Worm (Caenorhabditis elegans): ENCODE data around the gene ZK105.14.
A peak's percentile ranks its signal among the peaks of the same experiment; 100 is the strongest.

ZK105.14 gene

DNA sequence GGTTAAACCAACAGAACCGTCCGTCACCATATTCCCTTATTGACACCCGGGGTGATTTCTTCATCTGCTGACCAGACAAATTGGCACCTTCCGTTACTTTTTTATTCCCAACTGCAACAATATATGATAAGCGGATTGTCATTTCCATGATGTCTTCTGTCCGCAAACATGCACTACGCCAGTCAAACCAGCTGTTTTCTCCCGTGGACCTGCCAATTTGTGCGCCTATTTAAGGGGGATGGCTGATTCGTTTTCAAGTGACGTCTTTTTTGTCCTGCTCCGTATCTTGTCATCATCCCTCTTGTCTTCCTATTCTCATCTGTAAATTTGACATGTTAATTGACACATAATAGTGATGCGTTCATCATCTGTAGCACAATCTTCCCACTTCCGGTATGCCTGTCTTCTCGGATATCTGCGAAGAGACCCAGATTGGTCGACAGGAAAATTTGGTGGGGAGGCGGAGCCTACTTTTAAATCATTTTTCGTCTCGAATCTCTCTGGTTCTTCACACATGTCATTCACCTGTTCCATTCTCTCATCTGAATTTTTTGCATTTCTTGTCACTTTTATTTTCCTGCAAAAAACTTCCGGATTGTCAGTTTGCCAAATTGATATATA is 26.3 kb upstream of the ZK105.14 start:
- TF ChIP-seq ceh-13 (GFP tag; optimal IDR thresholded peaks at IDR 0.05) (no peak), aly-1 (tag; optimal IDR thresholded peaks at IDR 0.05) (no peak), scrt-1 (GFP tag; IDR thresholded peaks at IDR 0.05) (no peak), ets-7 (tag; optimal IDR thresholded peaks at IDR 0.05) (peak; percentile 88)

DNA sequence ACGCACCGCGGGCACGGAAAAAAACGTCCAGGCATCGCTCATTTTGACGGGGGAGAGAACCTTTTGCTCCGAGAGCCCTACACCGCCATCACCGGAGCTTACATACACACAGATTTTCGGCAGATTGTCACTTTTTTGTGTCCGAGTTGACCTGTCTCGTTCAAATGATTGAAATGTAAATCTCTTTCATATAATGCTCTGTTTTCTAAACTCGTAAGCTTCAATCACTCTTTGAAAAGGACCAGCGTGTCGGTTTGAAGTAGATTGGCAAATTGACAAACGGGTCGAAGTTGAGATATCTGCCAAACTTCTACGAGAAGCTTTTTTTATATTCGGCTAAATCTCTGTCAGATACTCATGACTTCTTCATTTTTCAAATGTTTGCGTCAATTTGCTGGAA is 25.3 kb upstream of the ZK105.14 start:
- TF ChIP-seq ama-1 (optimal IDR thresholded peaks at IDR 0.05) (no peak), F13C5.2 (tag; optimal IDR thresholded peaks at IDR 0.05) (no peak), tra-4 (tag; optimal IDR thresholded peaks at IDR 0.05) (no peak), sea-1 (GFP tag; conservative IDR thresholded peaks at IDR 0.05) (no peak), hmg-4 (GFP tag; optimal IDR thresholded peaks at IDR 0.05) (no peak), B0310.2 (tag; optimal IDR thresholded peaks at IDR 0.05) (no peak), tbx-11 (GFP tag; IDR thresholded peaks at IDR 0.05) (no peak), ceh-13 (GFP tag; optimal IDR thresholded peaks at IDR 0.05) (no peak), ets-7 (tag; optimal IDR thresholded peaks at IDR 0.05) (no peak), aly-1 (tag; optimal IDR thresholded peaks at IDR 0.05) (no peak)

DNA sequence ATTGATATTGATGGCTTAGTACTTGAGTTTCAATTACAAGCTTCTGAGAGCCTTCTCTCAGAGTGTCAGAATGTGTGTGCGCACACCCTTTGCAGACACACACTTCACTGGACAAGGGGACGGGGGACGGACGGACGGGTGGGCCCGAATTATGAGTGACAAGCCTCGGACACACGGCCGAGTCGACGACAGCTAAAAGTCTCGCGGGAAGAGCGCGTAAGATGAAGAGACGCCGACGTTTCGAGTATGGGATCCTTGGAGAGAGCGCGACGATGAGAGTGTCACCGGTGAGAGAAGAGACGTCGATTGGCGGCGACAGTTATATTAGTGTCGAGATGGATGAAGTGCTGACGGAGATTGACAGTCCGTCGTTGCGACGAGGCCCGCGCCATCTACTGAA is 24.1 kb upstream of the ZK105.14 start:
- no peak for TF ChIP-seq tbx-37 (GFP tag; conservative IDR thresholded peaks at IDR 0.05)
- TF ChIP-seq hnd-1 (tag; optimal IDR thresholded peaks at IDR 0.05) = no peak
- TF ChIP-seq ceh-13 (GFP tag; optimal IDR thresholded peaks at IDR 0.05) = no peak
- TF ChIP-seq tbx-11 (GFP tag; IDR thresholded peaks at IDR 0.05) = no peak
- TF ChIP-seq ama-1 (optimal IDR thresholded peaks at IDR 0.05) = no peak
- no peak for TF ChIP-seq flt-1 (GFP tag; IDR thresholded peaks at IDR 0.05)
- no peak for TF ChIP-seq ceh-36 (tag; optimal IDR thresholded peaks at IDR 0.05)
- peak; percentile 64 for TF ChIP-seq hmg-4 (GFP tag; optimal IDR thresholded peaks at IDR 0.05)
- no peak for TF ChIP-seq aly-1 (tag; optimal IDR thresholded peaks at IDR 0.05)
- no peak for TF ChIP-seq hmbx-1 (tag; optimal IDR thresholded peaks at IDR 0.05)
- TF ChIP-seq sea-1 (GFP tag; conservative IDR thresholded peaks at IDR 0.05) = no peak
- TF ChIP-seq B0310.2 (tag; optimal IDR thresholded peaks at IDR 0.05) = no peak
- peak; percentile 27; the same call in 1 of the 2 replicates for TF ChIP-seq pes-1 (GFP tag; IDR thresholded peaks at IDR 0.05)
- no peak for TF ChIP-seq ets-7 (tag; optimal IDR thresholded peaks at IDR 0.05)
- TF ChIP-seq tra-4 (tag; optimal IDR thresholded peaks at IDR 0.05) = no peak

DNA sequence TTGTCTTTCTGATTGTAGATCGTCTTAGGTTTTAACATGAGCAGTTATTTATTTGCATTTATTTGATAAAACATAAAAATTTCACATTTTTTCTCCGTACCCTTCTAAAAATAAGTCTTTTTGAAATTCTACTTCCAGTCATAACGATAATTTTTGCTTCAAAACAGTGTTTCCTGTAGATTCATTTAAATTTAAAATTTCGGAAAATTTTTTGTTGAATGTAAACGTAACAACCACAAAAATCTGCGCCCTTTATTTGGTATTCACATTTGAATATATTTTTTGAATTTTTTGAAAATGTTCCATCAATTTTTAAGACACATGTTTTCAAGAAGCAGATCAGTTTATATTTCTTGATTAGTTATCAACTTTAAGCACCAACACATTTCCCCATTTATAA is 23.5 kb upstream of the ZK105.14 start:
- TF ChIP-seq flt-1 (GFP tag; IDR thresholded peaks at IDR 0.05) (no peak), B0310.2 (tag; optimal IDR thresholded peaks at IDR 0.05) (no peak), F13C5.2 (tag; optimal IDR thresholded peaks at IDR 0.05) (no peak), pes-1 (GFP tag; IDR thresholded peaks at IDR 0.05) (no peak), tbx-11 (GFP tag; IDR thresholded peaks at IDR 0.05) (no peak), ceh-36 (tag; optimal IDR thresholded peaks at IDR 0.05) (no peak), hmbx-1 (tag; optimal IDR thresholded peaks at IDR 0.05) (no peak), tra-4 (tag; optimal IDR thresholded peaks at IDR 0.05) (no peak)

DNA sequence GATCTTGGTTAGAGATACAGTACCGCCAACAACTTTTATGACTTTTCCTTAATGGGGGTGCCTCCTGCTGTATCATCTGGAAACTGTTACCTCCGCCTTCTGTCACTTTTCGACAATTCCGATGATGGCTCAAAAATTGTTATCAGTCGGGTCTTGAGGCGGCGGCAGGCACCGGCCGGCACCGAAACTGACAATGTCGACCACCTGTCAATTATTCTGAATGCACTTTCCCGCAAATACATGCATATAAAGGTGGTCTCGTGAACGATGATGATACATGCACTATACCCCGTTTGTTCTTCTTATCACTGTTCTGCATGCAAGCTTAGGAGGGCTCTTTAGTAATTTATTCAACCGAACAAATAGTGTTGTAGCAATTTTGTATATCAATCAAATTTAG is 22.2 kb upstream of the ZK105.14 start:
- no peak for TF ChIP-seq sea-1 (GFP tag; conservative IDR thresholded peaks at IDR 0.05)
- no peak for TF ChIP-seq scrt-1 (GFP tag; IDR thresholded peaks at IDR 0.05)
- TF ChIP-seq tra-4 (tag; optimal IDR thresholded peaks at IDR 0.05) = no peak
- TF ChIP-seq aly-1 (tag; optimal IDR thresholded peaks at IDR 0.05) = no peak
- no peak for TF ChIP-seq tbx-37 (GFP tag; conservative IDR thresholded peaks at IDR 0.05)
- no peak for TF ChIP-seq ceh-13 (GFP tag; optimal IDR thresholded peaks at IDR 0.05)
- no peak for TF ChIP-seq hmbx-1 (tag; optimal IDR thresholded peaks at IDR 0.05)

DNA sequence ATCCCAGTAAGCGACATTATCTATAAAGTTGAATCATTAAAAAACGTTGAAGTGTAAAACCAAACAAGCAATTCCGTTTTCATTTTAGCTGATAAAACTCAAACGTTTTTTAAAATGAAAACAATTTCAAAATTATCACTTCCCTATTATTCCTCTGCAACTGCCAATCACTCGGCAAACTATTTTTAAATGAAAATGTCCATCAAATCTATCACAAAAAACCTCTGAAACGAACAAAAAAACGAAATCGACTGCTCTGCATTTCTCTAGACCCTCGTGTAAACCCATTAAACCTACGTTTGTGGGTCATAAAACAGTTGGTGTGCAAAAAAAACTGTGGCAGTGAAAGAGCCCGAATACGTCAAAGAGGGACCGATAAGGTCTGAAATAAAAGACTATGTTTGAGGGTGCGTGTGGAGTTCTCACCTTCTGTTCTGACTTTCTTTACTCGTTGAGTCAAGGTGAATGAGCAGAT is 20.7 kb upstream of the ZK105.14 start, which contains the start of gene fbxl-5:
Gene fbxl-5, plus strand, starts transcription at position 425 of the 475 bp plus-strand sequence.
- TF ChIP-seq F13C5.2 (tag; optimal IDR thresholded peaks at IDR 0.05) = no peak
- TF ChIP-seq flt-1 (GFP tag; IDR thresholded peaks at IDR 0.05) = no peak
- no peak for TF ChIP-seq ceh-13 (GFP tag; optimal IDR thresholded peaks at IDR 0.05)
- no peak for TF ChIP-seq aly-1 (tag; optimal IDR thresholded peaks at IDR 0.05)
- no peak for TF ChIP-seq tbx-11 (GFP tag; IDR thresholded peaks at IDR 0.05)
- no peak for TF ChIP-seq ceh-36 (tag; optimal IDR thresholded peaks at IDR 0.05)
- no peak for TF ChIP-seq hnd-1 (tag; optimal IDR thresholded peaks at IDR 0.05)
- TF ChIP-seq tra-4 (tag; optimal IDR thresholded peaks at IDR 0.05) = no peak

DNA sequence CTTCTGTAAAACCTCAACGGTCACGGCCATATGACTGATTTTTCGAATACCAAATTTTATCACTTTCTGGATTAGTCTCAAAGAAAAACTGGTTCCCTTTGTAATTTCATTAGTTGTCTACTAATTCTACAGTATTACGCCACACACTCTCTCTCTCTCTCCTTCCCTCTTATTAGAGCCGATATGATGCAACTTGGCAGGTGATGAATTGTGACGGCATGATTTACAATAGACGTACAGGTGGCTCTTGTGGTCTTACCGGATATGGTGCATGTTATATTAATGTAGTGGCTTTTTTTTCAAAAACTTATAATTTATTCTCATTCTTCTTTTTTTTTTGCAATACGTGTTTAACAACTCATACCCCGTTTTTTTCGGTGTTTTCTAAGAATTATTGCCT is 20.1 kb upstream of the ZK105.14 start:
- no peak for TF ChIP-seq tbx-37 (GFP tag; conservative IDR thresholded peaks at IDR 0.05)
- TF ChIP-seq sea-1 (GFP tag; conservative IDR thresholded peaks at IDR 0.05) = no peak
- TF ChIP-seq hnd-1 (tag; optimal IDR thresholded peaks at IDR 0.05) = no peak
- no peak for TF ChIP-seq tra-4 (tag; optimal IDR thresholded peaks at IDR 0.05)
- no peak for TF ChIP-seq tbx-11 (GFP tag; IDR thresholded peaks at IDR 0.05)
- no peak for TF ChIP-seq ceh-13 (GFP tag; optimal IDR thresholded peaks at IDR 0.05)
- TF ChIP-seq pes-1 (GFP tag; IDR thresholded peaks at IDR 0.05) = no peak
- TF ChIP-seq aly-1 (tag; optimal IDR thresholded peaks at IDR 0.05) = no peak
- TF ChIP-seq B0310.2 (tag; optimal IDR thresholded peaks at IDR 0.05) = no peak
- TF ChIP-seq ama-1 (optimal IDR thresholded peaks at IDR 0.05) = no peak
- TF ChIP-seq F13C5.2 (tag; optimal IDR thresholded peaks at IDR 0.05) = no peak
- no peak for TF ChIP-seq hmbx-1 (tag; optimal IDR thresholded peaks at IDR 0.05)
- no peak for TF ChIP-seq scrt-1 (GFP tag; IDR thresholded peaks at IDR 0.05)

DNA sequence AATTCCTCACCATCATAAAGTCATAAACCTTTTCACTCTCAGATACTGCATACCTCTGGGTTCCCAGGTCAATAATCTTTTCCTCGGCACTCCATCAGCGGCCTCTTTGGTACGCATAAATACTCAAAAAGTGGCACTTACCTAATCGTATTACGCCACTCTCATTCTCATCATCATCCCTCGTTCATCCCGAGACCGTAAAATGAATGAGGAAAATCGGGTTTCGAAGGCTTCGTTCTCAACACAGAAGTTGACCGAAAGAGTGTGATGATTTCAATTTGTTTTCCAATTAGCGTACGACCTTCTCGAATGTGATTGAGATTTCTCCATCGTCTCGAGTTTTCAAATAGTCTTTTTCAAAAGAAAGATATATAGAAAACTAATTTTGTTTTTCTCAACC is 18.1 kb upstream of the ZK105.14 start:
- TF ChIP-seq B0310.2 (tag; optimal IDR thresholded peaks at IDR 0.05) (no peak), aly-1 (tag; optimal IDR thresholded peaks at IDR 0.05) (no peak), hmg-4 (GFP tag; optimal IDR thresholded peaks at IDR 0.05) (no peak), hmbx-1 (tag; optimal IDR thresholded peaks at IDR 0.05) (no peak), tra-4 (tag; optimal IDR thresholded peaks at IDR 0.05) (no peak), ets-7 (tag; optimal IDR thresholded peaks at IDR 0.05) (no peak), F13C5.2 (tag; optimal IDR thresholded peaks at IDR 0.05) (no peak), flt-1 (GFP tag; IDR thresholded peaks at IDR 0.05) (no peak), tbx-37 (GFP tag; conservative IDR thresholded peaks at IDR 0.05) (no peak), hnd-1 (tag; optimal IDR thresholded peaks at IDR 0.05) (no peak), tbx-11 (GFP tag; IDR thresholded peaks at IDR 0.05) (no peak), ceh-36 (tag; optimal IDR thresholded peaks at IDR 0.05) (no peak), sea-1 (GFP tag; conservative IDR thresholded peaks at IDR 0.05) (no peak), scrt-1 (GFP tag; IDR thresholded peaks at IDR 0.05) (no peak)
